Worm (Caenorhabditis elegans): ENCODE results near the gene atg-3.

DNA sequence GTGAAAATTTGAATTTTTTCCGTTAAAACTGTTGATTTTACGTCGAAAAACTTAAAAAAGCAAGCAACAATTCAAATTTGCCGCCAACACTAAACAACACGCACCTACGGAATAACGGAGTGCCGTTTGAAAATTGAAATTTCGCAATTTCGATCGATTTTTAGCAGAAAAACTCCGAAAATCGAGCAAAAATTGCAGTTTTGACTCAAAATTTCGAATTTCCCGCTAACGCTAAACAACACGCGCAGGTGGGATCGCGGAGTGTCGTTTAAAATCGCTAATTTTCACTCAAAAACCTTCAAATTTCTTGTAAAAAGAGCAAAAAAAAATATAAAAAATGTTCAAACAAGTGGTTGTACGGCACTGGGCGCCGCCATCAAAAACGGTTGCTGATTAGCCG is 48.2 kb downstream of the atg-3 start:
- TF ChIP-seq med-1 (GFP tag; optimal IDR thresholded peaks at IDR 0.05; ENCODE audit: insufficient read depth) (no peak), tab-1 (GFP tag; IDR thresholded peaks at IDR 0.05) (no peak), ref-1 (GFP tag; conservative IDR thresholded peaks at IDR 0.05) (no peak), ztf-23 (GFP tag; IDR thresholded peaks at IDR 0.05) (no peak), flt-1 (GFP tag; IDR thresholded peaks at IDR 0.05) (no peak)
